Worm (Caenorhabditis elegans) whole organism, late embryonic: ENCODE measurements around the gene nhr-236.

ENCODE experiments used
- T23F11.4 ChIP-seq: fragments of 200-800 bp; sonication (Bioruptor generic); optimal IDR thresholded peaks from 2 replicates; lab custom pipeline; 2018; ENCODE audit warnings: mild to moderate bottlenecking, missing genetic modification characterization, missing compliant biosample characterization
- lin-11 ChIP-seq: fragments of 200-800 bp; sonication (Bioruptor generic); optimal IDR thresholded peaks from 2 replicates; lab custom pipeline; 2018; ENCODE audit warnings: mild to moderate bottlenecking, missing genetic modification characterization, missing compliant biosample characterization

- TF ChIP-seq lin-11 (tag; lab: Kevin White, UChicago) (no peak), T23F11.4 (GFP tag; lab: Kevin White, UChicago) (no peak)
Measured at ce11 chrIV:2314862-2315261, 14.6 kb downstream of the nhr-236 start.
